Worm (Caenorhabditis elegans) whole organism, mixed stage, embryonic: ENCODE measurements around the gene sre-41.

Experiments
- ceh-39 ChIP-seq: fragments of 150-350 bp; optimal IDR thresholded peaks from 2 replicates; lab custom pipeline; 2014; ENCODE audit warnings: missing biosample characterization, missing genetic modification characterization
- cnd-1 ChIP-seq: fragments of 200-800 bp; sonication (Bioruptor generic); optimal IDR thresholded peaks from 2 replicates; lab custom pipeline; 2018; ENCODE audit warnings: mild to moderate bottlenecking, missing genetic modification characterization, missing compliant biosample characterization
- lin-13 ChIP-seq: fragments of 150-350 bp; optimal IDR thresholded peaks from 2 replicates; lab custom pipeline; 2014; ENCODE audit warnings: missing biosample characterization, missing genetic modification characterization
- lsy-2 ChIP-seq: fragments of 150-350 bp; optimal IDR thresholded peaks from 2 replicates; lab custom pipeline; 2014; ENCODE audit warnings: missing biosample characterization, missing genetic modification characterization
- mab-5 ChIP-seq: fragments of 150-350 bp; optimal IDR thresholded peaks from 2 replicates; lab custom pipeline; 2014; ENCODE audit warnings: missing biosample characterization, missing genetic modification characterization
- mep-1 ChIP-seq: fragments of 150-350 bp; optimal IDR thresholded peaks from 2 replicates; lab custom pipeline; 2017; ENCODE audit warnings: missing biosample characterization, missing genetic modification reagents, missing genetic modification characterization, inconsistent platforms
- nhr-12 ChIP-seq: fragments of 150-350 bp; optimal IDR thresholded peaks from 2 replicates; lab custom pipeline; 2014; ENCODE audit warnings: missing biosample characterization, missing genetic modification characterization
- nhr-237 ChIP-seq: fragments of 150-350 bp; optimal IDR thresholded peaks from 2 replicates; lab custom pipeline; 2014; ENCODE audit warnings: missing biosample characterization, missing genetic modification characterization
- pha-4 ChIP-seq: fragments of 150-350 bp; optimal IDR thresholded peaks from 2 replicates; lab custom pipeline; 2018; ENCODE audit warnings: missing biosample characterization, missing genetic modification reagents, missing genetic modification characterization
- tbx-8 ChIP-seq: fragments of 200-800 bp; sonication (Bioruptor generic); optimal IDR thresholded peaks from 2 replicates; lab custom pipeline; 2018; ENCODE audit warnings: mild to moderate bottlenecking, missing genetic modification characterization, moderate library complexity, missing compliant biosample characterization
- unc-39 ChIP-seq: fragments of 150-350 bp; optimal IDR thresholded peaks from 2 replicates; lab custom pipeline; 2014; ENCODE audit warnings: missing biosample characterization, missing genetic modification characterization
- zip-8 ChIP-seq: fragments of 150-350 bp; optimal IDR thresholded peaks from 2 replicates; lab custom pipeline; 2014; ENCODE audit warnings: missing biosample characterization, missing genetic modification characterization
- ztf-11 ChIP-seq: fragments of 150-350 bp; optimal IDR thresholded peaks from 2 replicates; lab custom pipeline; 2014; ENCODE audit warnings: missing biosample characterization, missing genetic modification characterization

ce11 chrII:12373921-12374320 is 14.2 kb upstream of the sre-41 start:
- TF ChIP-seq ztf-11 (tag; lab: Kevin White, UChicago): no peak
- no peak for TF ChIP-seq lin-13 (tag; lab: Kevin White, UChicago)
- no peak for TF ChIP-seq mep-1 (tag; lab: Kevin White, UChicago)
- TF ChIP-seq lsy-2 (tag; lab: Kevin White, UChicago): no peak
- no peak for TF ChIP-seq unc-39 (tag; lab: Kevin White, UChicago)
- no peak for TF ChIP-seq tbx-8 (GFP tag; lab: Kevin White, UChicago)
- TF ChIP-seq mab-5: no peak
- TF ChIP-seq ceh-39 (tag; lab: Kevin White, UChicago): no peak
- no peak for TF ChIP-seq zip-8 (tag; lab: Kevin White, UChicago)
- TF ChIP-seq nhr-12 (tag; lab: Kevin White, UChicago): no peak
- TF ChIP-seq nhr-237 (tag; lab: Kevin White, UChicago): no peak
- no peak for TF ChIP-seq cnd-1
- no peak for TF ChIP-seq pha-4
